Fruit fly (Drosophila melanogaster) whole organism: ENCODE results near the gene CG43333.

Experiments
- CG8478 ChIP-seq: fragments of >200 bp; optimal IDR thresholded peaks from 2 replicates; lab custom pipeline; 2018; ENCODE audit warnings: inconsistent platforms
- Dll ChIP-seq: fragments of >200 bp; optimal IDR thresholded peaks from 2 replicates; lab custom pipeline; 2017
- EcR ChIP-seq, 2 experiments: fragments of >200 bp; optimal IDR thresholded peaks; 2 replicates each; lab custom pipeline; 2017; ENCODE audit warnings: missing biosample characterization in 2 of 2, missing genetic modification characterization in 2 of 2, missing genetic modification reagents in 2 of 2
- pan ChIP-seq: fragments of >200 bp; optimal IDR thresholded peaks from 2 replicates; lab custom pipeline; 2017
- psq ChIP-seq: fragments of >200 bp; optimal IDR thresholded peaks from 2 replicates; lab custom pipeline; 2017
- usp ChIP-seq: fragments of >200 bp; optimal IDR thresholded peaks from 2 replicates; lab custom pipeline; 2017; ENCODE audit warnings: missing biosample characterization, missing genetic modification characterization, mixed read lengths

DNA sequence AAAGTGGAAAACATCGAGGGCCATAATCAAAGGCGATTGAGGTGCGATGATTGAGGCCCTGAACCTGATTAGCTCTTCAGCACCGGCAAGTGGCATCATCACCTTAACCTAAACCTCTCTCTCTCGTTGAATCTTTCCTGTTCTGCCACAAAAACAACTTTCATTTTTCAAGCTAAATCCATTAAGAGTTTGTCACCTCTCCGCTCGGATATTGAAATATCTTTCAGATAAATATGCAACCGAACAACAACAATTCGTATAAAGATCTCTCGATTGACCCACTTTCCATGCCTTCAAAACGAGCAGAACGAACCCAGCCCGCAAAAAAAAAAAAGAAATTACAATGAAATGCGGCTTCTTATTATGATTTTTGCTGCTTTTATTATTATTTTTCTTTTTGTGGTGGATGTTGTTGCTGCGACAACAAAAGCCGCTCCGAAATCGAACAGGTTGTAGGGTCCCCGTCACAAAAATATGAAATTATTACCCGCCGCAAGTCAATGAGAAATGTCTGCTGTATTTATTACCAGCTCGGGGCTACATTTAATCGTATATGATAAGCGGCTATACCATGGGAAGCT, 3.0 kb downstream of the CG43333 start:
- TF ChIP-seq pan (lab: Kevin White, UChicago) (no peak), usp (GFP tag; lab: Kevin White, UChicago) (no peak), CG8478 (lab: Kevin White, UChicago) (no peak), Dll (lab: Kevin White, UChicago) (no peak), psq (lab: Kevin White, UChicago) (no peak), EcR (GFP tag; optimal IDR thresholded peaks at IDR 0.05; lab: Kevin White, UChicago) (no peak)
